Fruit fly (Drosophila melanogaster): ENCODE data around the gene cert.

dm6 chr3L:8303912-8304311, 14.2 kb upstream of the cert start, which contains the start of the genes CG7194 and Sbp2:
- no peak for TF ChIP-seq CTCF (optimal IDR thresholded peaks at IDR 0.05)
- TF ChIP-seq CG8478 (optimal IDR thresholded peaks at IDR 0.05): no peak
